Fruit fly (Drosophila melanogaster): ENCODE measurements around the gene Ccp84Ab.

Ccp84Ab gene

DNA sequence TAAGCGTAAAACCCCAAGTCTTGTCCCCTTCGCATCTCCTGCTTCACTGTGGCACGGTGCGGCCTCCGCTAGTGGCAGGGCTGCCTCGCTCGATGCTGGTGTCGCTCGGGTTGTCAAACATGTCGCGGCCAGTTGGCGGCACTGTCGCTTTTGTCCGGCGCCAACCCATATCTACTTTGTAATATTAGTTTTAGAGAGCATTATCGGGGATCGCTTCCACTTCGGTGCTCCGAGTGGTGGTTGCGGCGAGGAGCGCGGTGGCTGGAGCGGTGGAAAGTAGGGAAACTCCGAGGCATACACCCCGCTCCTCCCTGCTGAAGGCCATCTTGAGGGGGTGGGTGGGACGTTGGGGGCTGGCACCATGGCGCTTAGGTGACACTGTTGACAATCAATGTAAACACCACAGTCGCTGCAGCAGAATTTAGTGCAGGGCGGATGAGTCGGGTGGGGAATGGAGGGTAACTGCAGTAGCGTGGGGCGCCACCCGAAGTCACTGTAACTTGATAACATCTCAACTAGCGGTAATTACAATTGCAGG is 37.5 kb downstream of the Ccp84Ab start (continued):
- TF ChIP-seq MTF-1 (GFP tag; optimal IDR thresholded peaks at IDR 0.05; ENCODE audit: borderline replicate concordance) (peak; percentile 77), CG6175 (GFP tag; IDR thresholded peaks at IDR 0.05) (0 out of 3 replicates have a peak, but pooled peaks have one; percentile 51), dati (GFP tag; IDR thresholded peaks at IDR 0.05) (peak; percentile 32; the same call in 1 of the 2 replicates), E2f1 (GFP tag; IDR thresholded peaks at IDR 0.05) (no peak), chinmo (GFP tag; IDR thresholded peaks at IDR 0.05; ENCODE audit: partially characterized antibody) (no peak), chm (GFP tag; IDR thresholded peaks at IDR 0.05) (peak; percentile 54; the same call in 1 of the 2 replicates), run (tag; optimal IDR thresholded peaks at IDR 0.05) (no peak), zen (tag; optimal IDR thresholded peaks at IDR 0.05) (no peak), sisA (GFP tag; IDR thresholded peaks at IDR 0.05) (0 out of 2 replicates have a peak, but pooled peaks have one; percentile 28), Ets65A (GFP tag) (peak; percentile 42), hkb (optimal IDR thresholded peaks at IDR 0.05) (no peak), hkb (GFP tag; IDR thresholded peaks at IDR 0.05) (0 out of 2 replicates have a peak, but pooled peaks have one; percentile 41), bigmax (GFP tag; optimal IDR thresholded peaks at IDR 0.05) (no peak), org-1 (GFP tag; optimal IDR thresholded peaks at IDR 0.05) (peak; percentile 57), Hr3 (GFP tag; optimal IDR thresholded peaks at IDR 0.05) (no peak), CG17359 (tag; optimal IDR thresholded peaks at IDR 0.05) (peak; percentile 12), pita (GFP tag; optimal IDR thresholded peaks at IDR 0.05) (no peak), scrt (GFP tag; optimal IDR thresholded peaks at IDR 0.05) (no peak), CG2129 (GFP tag; IDR thresholded peaks at IDR 0.05; ENCODE audit: partially characterized antibody) (no peak), Xrp1 (GFP tag; IDR thresholded peaks at IDR 0.05) (peak; percentile 71), CG13296 (GFP tag; optimal IDR thresholded peaks at IDR 0.05) (no peak), Hey (tag; optimal IDR thresholded peaks at IDR 0.05) (peak; percentile 9), tio (GFP tag; optimal IDR thresholded peaks at IDR 0.05) (no peak), bcd (GFP tag; optimal IDR thresholded peaks at IDR 0.05) (peak; percentile 42), CG12219 (GFP tag; optimal IDR thresholded peaks at IDR 0.05) (no peak), CG2199 (GFP tag; IDR thresholded peaks at IDR 0.05) (0 out of 3 replicates have a peak, but pooled peaks have one; percentile 51), grn (GFP tag; optimal IDR thresholded peaks at IDR 0.05) (peak; percentile 69), sr (GFP tag; IDR thresholded peaks at IDR 0.05) (no peak), CG8290 (GFP tag; optimal IDR thresholded peaks at IDR 0.05) (no peak), CG8290 (tag; optimal IDR thresholded peaks at IDR 0.05) (peak in 1 of 2 experiments; percentile 56), NC2β (GFP tag; optimal IDR thresholded peaks at IDR 0.05) (no peak), esg (GFP tag; conservative IDR thresholded peaks at IDR 0.05) (no peak), CG34376 (GFP tag; optimal IDR thresholded peaks at IDR 0.05) (no peak), ara (GFP tag; IDR thresholded peaks at IDR 0.05) (peak; percentile 69), CG4730 (GFP tag; IDR thresholded peaks at IDR 0.05) (no peak), CG18262 (tag; optimal IDR thresholded peaks at IDR 0.05) (peak; percentile 55), CG12236 (GFP tag; optimal IDR thresholded peaks at IDR 0.05) (no peak), kni (GFP tag; optimal IDR thresholded peaks at IDR 0.05) (peak; percentile 74), pros (GFP tag; optimal IDR thresholded peaks at IDR 0.05) (no peak), CG30431 (GFP tag; optimal IDR thresholded peaks at IDR 0.05) (peak; percentile 13), CG11695 (GFP tag; IDR thresholded peaks at IDR 0.05) (no peak), CG2202 (tag; optimal IDR thresholded peaks at IDR 0.05) (peak; percentile 62), CG9215 (GFP tag; IDR thresholded peaks at IDR 0.05) (no peak), CG42726 (GFP tag; IDR thresholded peaks at IDR 0.05; ENCODE audit: partially characterized antibody) (no peak), Dad (GFP tag; optimal IDR thresholded peaks at IDR 0.05) (no peak), CG14710 (tag; optimal IDR thresholded peaks at IDR 0.05) (peak; percentile 31), Abd-B (GFP tag; optimal IDR thresholded peaks at IDR 0.05) (no peak), Mes4 (GFP tag; optimal IDR thresholded peaks at IDR 0.05) (no peak), CG17912 (GFP tag; optimal IDR thresholded peaks at IDR 0.05) (no peak), oc (tag; optimal IDR thresholded peaks at IDR 0.05) (peak; percentile 57), CG4707 (GFP tag; optimal IDR thresholded peaks at IDR 0.05) (peak; percentile 39)

Data from whole organism, embryonic.